Fruit fly (Drosophila melanogaster) whole organism, embryonic: ENCODE results near the gene CG6277.

ENCODE experiments used
- Atf-2 ChIP-seq: fragments of 200-800 bp; sonication (Bioruptor generic); optimal IDR thresholded peaks from 2 replicates; lab custom pipeline; 2016; ENCODE audit warnings: missing biosample characterization, missing genetic modification characterization
- Atf6 ChIP-seq: fragments of 200-800 bp; sonication (Bioruptor generic); IDR thresholded peaks from 2 replicates; pipeline ENCODE4 v1.3.6; 2022; ENCODE audit warnings: missing biosample characterization, missing genetic modification characterization
- B-H2 ChIP-seq: fragments of 200-800 bp; sonication (Bioruptor generic); optimal IDR thresholded peaks from 2 replicates; lab custom pipeline; 2018; ENCODE audit warnings: missing biosample characterization, mild to moderate bottlenecking, missing genetic modification characterization
- Bteb2 ChIP-seq: fragments of 200-800 bp; sonication (Bioruptor generic); optimal IDR thresholded peaks from 2 replicates; lab custom pipeline; 2016; ENCODE audit warnings: missing biosample characterization, missing genetic modification characterization
- CG17328 ChIP-seq: fragments of 200-800 bp; sonication (Bioruptor generic); IDR thresholded peaks from 2 replicates; pipeline ENCODE4 v1.3.6; 2022; ENCODE audit warnings: missing biosample characterization, missing genetic modification characterization
- CG2129 ChIP-seq: fragments of 200-800 bp; sonication (Bioruptor generic); IDR thresholded peaks from 2 replicates; pipeline ENCODE4 v1.3.6; 2022; ENCODE audit warnings: missing biosample characterization, missing genetic modification characterization; ENCODE audit not compliant: partially characterized antibody
- CG2678 ChIP-seq: fragments of 200-800 bp; sonication (Bioruptor generic); optimal IDR thresholded peaks from 3 replicates; lab custom pipeline; 2019; ENCODE audit warnings: missing biosample characterization, mild to moderate bottlenecking, missing genetic modification characterization, moderate library complexity
- CG32767 ChIP-seq: fragments of 200-800 bp; sonication (Bioruptor generic); IDR thresholded peaks from 2 replicates; pipeline ENCODE4 v1.3.6; 2022; ENCODE audit warnings: missing biosample characterization, missing genetic modification characterization
- CG34224 ChIP-seq: fragments of 200-800 bp; sonication (Bioruptor generic); IDR thresholded peaks from 3 replicates; pipeline ENCODE4 v1.3.6; 2022; ENCODE audit warnings: missing biosample characterization, missing genetic modification characterization; ENCODE audit not compliant: partially characterized antibody
- CG3726 ChIP-seq: fragments of 200-800 bp; sonication (Bioruptor generic); IDR thresholded peaks from 3 replicates; pipeline ENCODE4, ENCODE4 v1.3.6; 2022; ENCODE audit warnings: missing biosample characterization, missing genetic modification characterization
- CG43689 ChIP-seq: fragments of 200-800 bp; sonication (Bioruptor generic); IDR thresholded peaks from 2 replicates; pipeline ENCODE4 v1.3.6; 2022; ENCODE audit warnings: missing biosample characterization, missing genetic modification characterization
- CG4404 ChIP-seq: fragments of 200-800 bp; sonication (Bioruptor generic); IDR thresholded peaks from 2 replicates; pipeline ENCODE4 v1.3.6; 2022; ENCODE audit warnings: missing biosample characterization, missing genetic modification characterization
- CG6175 ChIP-seq: fragments of 200-800 bp; sonication (Bioruptor generic); IDR thresholded peaks from 3 replicates; pipeline ENCODE4 v1.3.6; 2022; ENCODE audit warnings: missing biosample characterization, missing genetic modification characterization
- CG6765 ChIP-seq: fragments of 200-800 bp; sonication (Bioruptor generic); optimal IDR thresholded peaks from 3 replicates; lab custom pipeline; 2017; ENCODE audit warnings: missing biosample characterization, mild to moderate bottlenecking, missing genetic modification characterization
- CG8290 ChIP-seq, 3 experiments: fragments of 200-800 bp; sonication (Bioruptor generic); optimal IDR thresholded peaks; 2 replicates each; lab custom pipeline; 2016 to 2019; ENCODE audit warnings: missing biosample characterization in 3 of 3, missing genetic modification characterization in 3 of 3, mild to moderate bottlenecking in 2 of 3, moderate library complexity in 1 of 3
- CG8359 ChIP-seq: fragments of 200-800 bp; sonication (Bioruptor generic); optimal IDR thresholded peaks from 2 replicates; lab custom pipeline; 2017; ENCODE audit warnings: missing biosample characterization, mild to moderate bottlenecking, missing genetic modification characterization, borderline replicate concordance
- CG9215 ChIP-seq: fragments of 200-800 bp; sonication (Bioruptor generic); IDR thresholded peaks from 2 replicates; pipeline ENCODE4 v1.3.6; 2022; ENCODE audit warnings: missing biosample characterization, missing genetic modification characterization
- CG9437 ChIP-seq: fragments of 200-800 bp; sonication (Bioruptor generic); optimal IDR thresholded peaks from 2 replicates; lab custom pipeline; 2018; ENCODE audit warnings: missing biosample characterization, mild to moderate bottlenecking, missing genetic modification characterization
- Eip74EF ChIP-seq, 2 experiments: fragments of 200-800 bp in 1 of 2; fragments of >200 bp in 1 of 2; sonication (Bioruptor generic) in 1 of 2; optimal IDR thresholded peaks; 2 replicates each; lab custom pipeline; 2017 to 2019; ENCODE audit warnings: missing biosample characterization in 2 of 2, missing genetic modification characterization in 2 of 2, mild to moderate bottlenecking in 1 of 2, moderate library complexity in 1 of 2
- Fer2 ChIP-seq: fragments of 200-800 bp; sonication (Bioruptor generic); optimal IDR thresholded peaks from 2 replicates; lab custom pipeline; 2018; ENCODE audit warnings: missing biosample characterization, mild to moderate bottlenecking, missing genetic modification characterization, moderate library complexity
- Fer3 ChIP-seq: fragments of 200-800 bp; sonication (Bioruptor generic); optimal IDR thresholded peaks from 2 replicates; lab custom pipeline; 2018; ENCODE audit warnings: missing biosample characterization, mild to moderate bottlenecking, missing genetic modification characterization, moderate library complexity
- Med ChIP-seq: fragments of 200-800 bp; sonication (Bioruptor generic); peaks from one replicate; lab custom pipeline; 2016; ENCODE audit warnings: missing biosample characterization, missing genetic modification characterization, mild to moderate bottlenecking, inconsistent platforms, moderate library complexity
- NC2α ChIP-seq: fragments of 200-800 bp; sonication (Bioruptor generic); optimal IDR thresholded peaks from 2 replicates; lab custom pipeline; 2016; ENCODE audit warnings: missing biosample characterization, missing genetic modification characterization
- Six4 ChIP-seq: fragments of 200-800 bp; sonication (Bioruptor generic); optimal IDR thresholded peaks from 2 replicates; lab custom pipeline; 2016; ENCODE audit warnings: missing biosample characterization, missing genetic modification characterization
- az2 ChIP-seq: fragments of 200-800 bp; sonication (Bioruptor generic); optimal IDR thresholded peaks from 3 replicates; lab custom pipeline; 2016; ENCODE audit warnings: missing biosample characterization, missing genetic modification characterization
- cato ChIP-seq: fragments of 200-800 bp; sonication (Bioruptor generic); optimal IDR thresholded peaks from 2 replicates; lab custom pipeline; 2016; ENCODE audit warnings: missing biosample characterization, missing genetic modification characterization, borderline replicate concordance
- chinmo ChIP-seq: fragments of 200-800 bp; sonication (Bioruptor generic); IDR thresholded peaks from 4 replicates; pipeline ENCODE4 v1.3.6; 2022; ENCODE audit warnings: missing biosample characterization, missing genetic modification characterization; ENCODE audit not compliant: partially characterized antibody
- disco-r ChIP-seq: fragments of 200-800 bp; sonication (Bioruptor generic); optimal IDR thresholded peaks from 2 replicates; lab custom pipeline; 2016; ENCODE audit warnings: missing biosample characterization, missing genetic modification characterization
- exex ChIP-seq: fragments of 200-800 bp; sonication (Bioruptor generic); optimal IDR thresholded peaks from 4 replicates; lab custom pipeline; 2018; ENCODE audit warnings: missing biosample characterization, mild to moderate bottlenecking, missing genetic modification characterization, moderate library complexity
- grn ChIP-seq: fragments of 200-800 bp; sonication (Bioruptor generic); optimal IDR thresholded peaks from 3 replicates; lab custom pipeline; 2017; ENCODE audit warnings: missing biosample characterization, missing genetic modification characterization
- gro ChIP-seq: fragments of 200-800 bp; sonication (Bioruptor generic); optimal IDR thresholded peaks from 2 replicates; lab custom pipeline; 2016; ENCODE audit warnings: missing biosample characterization, missing genetic modification characterization
- hbn ChIP-seq: fragments of 200-800 bp; sonication (Bioruptor generic); IDR thresholded peaks from 2 replicates; pipeline ENCODE4 v1.3.6; 2022; ENCODE audit warnings: missing biosample characterization, missing genetic modification characterization; ENCODE audit not compliant: partially characterized antibody
- nerfin-2 ChIP-seq: fragments of 200-800 bp; sonication (Bioruptor generic); IDR thresholded peaks from 2 replicates; pipeline ENCODE4 v1.3.6; 2022; ENCODE audit warnings: missing biosample characterization, missing genetic modification characterization; ENCODE audit not compliant: partially characterized antibody
- otp ChIP-seq: fragments of 200-800 bp; sonication (Bioruptor generic); IDR thresholded peaks from 3 replicates; pipeline ENCODE4, ENCODE4 v1.3.6; 2022; ENCODE audit warnings: missing biosample characterization, missing genetic modification characterization
- pb ChIP-seq: fragments of 200-800 bp; sonication (Bioruptor generic); optimal IDR thresholded peaks from 3 replicates; lab custom pipeline; 2016; ENCODE audit warnings: missing biosample characterization, missing genetic modification characterization
- peb ChIP-seq: fragments of 200-800 bp; sonication (Bioruptor generic); IDR thresholded peaks from 2 replicates; pipeline ENCODE4 v1.3.6; 2022; ENCODE audit warnings: missing biosample characterization, missing genetic modification characterization
- ranshi ChIP-seq: fragments of 200-800 bp; sonication (Bioruptor generic); IDR thresholded peaks from 2 replicates; pipeline ENCODE4 v1.3.6; 2022; ENCODE audit warnings: missing biosample characterization, missing genetic modification characterization
- row ChIP-seq: fragments of 200-800 bp; sonication (Bioruptor generic); IDR thresholded peaks from 3 replicates; pipeline ENCODE4 v1.3.6; 2022; ENCODE audit warnings: missing biosample characterization, missing genetic modification characterization
- sd ChIP-seq: fragments of 200-800 bp; sonication (Bioruptor generic); optimal IDR thresholded peaks from 3 replicates; lab custom pipeline; 2018; ENCODE audit warnings: missing biosample characterization, mild to moderate bottlenecking, missing genetic modification characterization, moderate library complexity
- tin ChIP-seq: fragments of 200-800 bp; sonication (Bioruptor generic); optimal IDR thresholded peaks from 3 replicates; lab custom pipeline; 2016; ENCODE audit warnings: missing biosample characterization, missing genetic modification characterization
- usp ChIP-seq: fragments of >200 bp; optimal IDR thresholded peaks from 2 replicates; lab custom pipeline; 2017; ENCODE audit warnings: missing biosample characterization, missing genetic modification characterization
- vfl ChIP-seq: fragments of 200-800 bp; sonication (Bioruptor generic); optimal IDR thresholded peaks from 2 replicates; lab custom pipeline; 2016; ENCODE audit warnings: missing biosample characterization, missing genetic modification characterization
- z ChIP-seq: fragments of 200-800 bp; sonication (Bioruptor generic); IDR thresholded peaks from 3 replicates; pipeline ENCODE4 v1.3.6; 2022; ENCODE audit warnings: missing biosample characterization, missing genetic modification characterization

CG6277 gene

DNA sequence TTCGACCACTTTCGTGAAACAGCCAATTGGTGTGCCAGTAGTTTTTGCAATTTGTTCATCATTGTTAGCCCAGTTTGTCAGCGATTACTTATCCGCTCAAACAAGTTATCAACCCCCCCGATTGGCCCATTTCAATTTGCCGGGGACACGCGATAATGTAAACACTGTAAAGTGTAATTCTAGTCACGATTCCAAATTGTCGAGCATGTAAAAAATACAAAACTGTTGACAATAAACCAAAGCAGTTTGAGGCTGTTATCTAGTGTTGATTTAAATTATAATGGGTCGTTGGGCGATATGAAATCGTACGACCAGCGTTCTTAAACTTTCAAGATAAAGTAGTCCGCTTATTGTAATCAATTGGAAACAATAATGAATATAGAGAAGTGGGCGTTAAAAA lies 35.6 kb downstream of the CG6277 start (continued):
- TF ChIP-seq Med (peak; percentile 51), CG9215 (GFP tag; lab: Robert Waterston, UW) (no peak), exex (tag; lab: Kevin White, UChicago) (peak; percentile 88), z (GFP tag; lab: Robert Waterston, UW) (no peak), Atf-2 (GFP tag; lab: Kevin White, UChicago) (no peak)

DNA sequence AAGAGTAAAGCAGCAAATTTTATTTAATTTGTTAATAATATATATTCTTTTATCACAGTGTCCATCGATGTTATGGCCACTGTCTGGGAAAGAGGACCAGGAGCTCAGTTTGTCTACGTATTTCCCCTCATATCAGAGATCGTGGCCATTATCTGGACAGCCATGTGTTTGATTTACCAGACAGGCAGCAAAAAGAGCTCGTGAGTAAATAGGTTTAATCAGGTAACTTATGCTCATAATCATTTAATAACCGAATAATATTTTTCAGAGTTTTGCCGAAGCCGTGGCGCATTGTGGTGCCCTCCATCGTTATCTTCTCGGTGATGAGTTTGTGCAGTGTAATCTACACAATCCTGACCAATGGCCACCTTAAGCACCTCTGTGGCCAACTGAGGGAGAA lies 38.6 kb downstream of the CG6277 start:
- no peak for TF ChIP-seq CG32767 (GFP tag; lab: Robert Waterston, UW)
- TF ChIP-seq CG3726 (GFP tag; lab: Robert Waterston, UW) = no peak
- peak; percentile 77 for TF ChIP-seq exex (tag; lab: Kevin White, UChicago)
- TF ChIP-seq CG34224 = no peak
- TF ChIP-seq usp (GFP tag; lab: Kevin White, UChicago) = no peak
- no peak for TF ChIP-seq nerfin-2 (GFP tag; lab: Robert Waterston, UW)
- TF ChIP-seq grn (GFP tag; lab: Kevin White, UChicago) = peak; percentile 52
- TF ChIP-seq, all 482 proteins: peak for 2

DNA sequence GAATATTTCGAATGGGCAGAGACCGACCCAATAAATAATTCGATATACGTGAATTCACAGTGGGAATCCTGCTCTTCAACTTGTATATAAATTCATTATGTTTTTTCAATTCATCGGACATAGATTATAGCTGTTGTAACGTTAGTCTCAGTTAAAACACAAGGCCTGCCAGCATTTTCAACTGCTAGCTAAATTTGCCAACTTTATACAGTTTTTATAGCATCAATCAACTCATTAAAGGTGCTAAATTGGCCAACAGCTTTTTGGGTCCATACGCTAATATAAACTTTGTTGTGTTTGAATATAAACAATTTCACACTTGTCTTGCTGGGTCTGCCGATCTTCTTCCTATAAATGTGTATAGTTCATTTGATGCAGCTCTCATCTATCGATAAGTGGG lies 40.9 kb downstream of the CG6277 start:
- TF ChIP-seq disco-r (GFP tag; lab: Kevin White, UChicago) (no peak), Bteb2 (GFP tag; lab: Kevin White, UChicago) (no peak), Six4 (GFP tag; lab: Kevin White, UChicago) (no peak), peb (no peak), row (GFP tag; lab: Robert Waterston, UW) (no peak), CG4404 (GFP tag; lab: Robert Waterston, UW) (no peak), CG8290 (GFP tag; optimal IDR thresholded peaks at IDR 0.05; lab: Kevin White, UChicago) (no peak), CG8290 (tag; optimal IDR thresholded peaks at IDR 0.05; lab: Kevin White, UChicago) (no peak), gro (GFP tag; lab: Kevin White, UChicago) (peak; percentile 62), Eip74EF (GFP tag; optimal IDR thresholded peaks at IDR 0.05; lab: Kevin White, UChicago) (peak in 1 of 2 experiments; percentile 13), CG43689 (GFP tag; lab: Robert Waterston, UW) (no peak), Fer2 (tag; lab: Kevin White, UChicago) (no peak), Med (peak; percentile 52), grn (GFP tag; lab: Kevin White, UChicago) (no peak), CG2678 (tag; lab: Kevin White, UChicago) (peak; percentile 17), sd (tag; lab: Kevin White, UChicago) (peak; percentile 23), B-H2 (GFP tag; lab: Kevin White, UChicago) (no peak), otp (GFP tag; lab: Robert Waterston, UW) (no peak), cato (no peak), vfl (GFP tag; lab: Kevin White, UChicago) (no peak), chinmo (GFP tag; lab: Robert Waterston, UW) (0 out of 4 replicates have a peak, but pooled peaks have one; percentile 50), Atf6 (GFP tag; lab: Robert Waterston, UW) (peak; percentile 18; the same call in 1 of the 2 replicates), CG9437 (GFP tag; lab: Kevin White, UChicago) (no peak), Fer3 (no peak), ranshi (GFP tag; lab: Robert Waterston, UW) (no peak), CG8359 (no peak), CG2129 (no peak), NC2α (GFP tag; lab: Kevin White, UChicago) (no peak), CG6765 (no peak), CG6175 (GFP tag; lab: Robert Waterston, UW) (no peak), az2 (no peak), tin (no peak), pb (no peak), hbn (GFP tag; lab: Robert Waterston, UW) (no peak), CG17328 (no peak)
- TF ChIP-seq, all 482 proteins: peak for 7
